Fruit fly (Drosophila melanogaster): Measurements from ENCODE around the gene CG13058.

The CG13058 gene

dm6 chr3L:16377768-16378764, 49.4 kb downstream of the CG13058 start, which contains the start of gene roq (continued):
- TF ChIP-seq CG10267 (tag; optimal IDR thresholded peaks at IDR 0.05) (peak; percentile 28), lola (GFP tag; optimal IDR thresholded peaks at IDR 0.05) (peak in 1 of 3 experiments; percentile 88), seq (GFP tag; IDR thresholded peaks at IDR 0.05) (no peak), CG6175 (GFP tag; IDR thresholded peaks at IDR 0.05) (no peak), NC2β (GFP tag; optimal IDR thresholded peaks at IDR 0.05) (peak; percentile 17), exex (tag; optimal IDR thresholded peaks at IDR 0.05) (peak; percentile 26), Sox102F (GFP tag; optimal IDR thresholded peaks at IDR 0.05) (no peak), caup (GFP tag; optimal IDR thresholded peaks at IDR 0.05; ENCODE audit: severe bottlenecking) (no peak), CrebB (tag; optimal IDR thresholded peaks at IDR 0.05) (peak; percentile 14), CG10366 (GFP tag; IDR thresholded peaks at IDR 0.05) (no peak), CG10543 (GFP tag; optimal IDR thresholded peaks at IDR 0.05) (no peak), CG4820 (GFP tag; optimal IDR thresholded peaks at IDR 0.05) (no peak), grn (GFP tag; optimal IDR thresholded peaks at IDR 0.05) (peak; percentile 91), CG8478 (optimal IDR thresholded peaks at IDR 0.05) (peak; percentile 86), CG10654 (GFP tag; optimal IDR thresholded peaks at IDR 0.05) (no peak), Atf6 (GFP tag; IDR thresholded peaks at IDR 0.05) (peak; percentile 22; the same call in 1 of the 2 replicates), CTCF (GFP tag; optimal IDR thresholded peaks at IDR 0.05) (peak; percentile 28), insv (GFP tag; optimal IDR thresholded peaks at IDR 0.05) (peak in 1 of 2 experiments; percentile 72), CG6654 (GFP tag; optimal IDR thresholded peaks at IDR 0.05) (no peak), scrt (GFP tag; optimal IDR thresholded peaks at IDR 0.05) (no peak), cad (GFP tag; optimal IDR thresholded peaks at IDR 0.05) (peak; percentile 3), CG2875 (GFP tag; optimal IDR thresholded peaks at IDR 0.05) (no peak), CG5953 (GFP tag; IDR thresholded peaks at IDR 0.05) (no peak), Dbx (GFP tag; IDR thresholded peaks at IDR 0.05) (0 out of 3 replicates have a peak, but pooled peaks have one; percentile 46), CG10274 (GFP tag; optimal IDR thresholded peaks at IDR 0.05) (no peak), CG7357 (GFP tag; IDR thresholded peaks at IDR 0.05) (no peak), trem (tag; optimal IDR thresholded peaks at IDR 0.05) (peak; percentile 68), Mes4 (GFP tag; optimal IDR thresholded peaks at IDR 0.05) (no peak), Elba2 (GFP tag; optimal IDR thresholded peaks at IDR 0.05) (peak; percentile 68), bab2 (GFP tag; optimal IDR thresholded peaks at IDR 0.05) (no peak), HLHmδ (GFP tag; optimal IDR thresholded peaks at IDR 0.05) (peak; percentile 6), knrl (GFP tag; IDR thresholded peaks at IDR 0.05; ENCODE audit: partially characterized antibody) (peak; percentile 50; the same call in 1 of the 3 replicates), tap (tag; optimal IDR thresholded peaks at IDR 0.05) (no peak), CG4282 (GFP tag; optimal IDR thresholded peaks at IDR 0.05) (no peak), Med (GFP tag) (peak; percentile 71), slou (GFP tag; optimal IDR thresholded peaks at IDR 0.05) (no peak), CG14710 (tag; optimal IDR thresholded peaks at IDR 0.05) (peak; percentile 57), unc-4 (GFP tag; IDR thresholded peaks at IDR 0.05; ENCODE audit: partially characterized antibody) (0 out of 2 replicates have a peak, but pooled peaks have one; percentile 32), CG13287 (GFP tag; IDR thresholded peaks at IDR 0.05; ENCODE audit: partially characterized antibody) (peak; percentile 72; the same call in 1 of the 2 replicates), tll (GFP tag; optimal IDR thresholded peaks at IDR 0.05) (no peak), CG17385 (GFP tag; optimal IDR thresholded peaks at IDR 0.05) (peak; percentile 93), CG12769 (tag; optimal IDR thresholded peaks at IDR 0.05) (peak; percentile 38), so (GFP tag; IDR thresholded peaks at IDR 0.05) (no peak), tin (GFP tag; optimal IDR thresholded peaks at IDR 0.05) (no peak), sqz (GFP tag; optimal IDR thresholded peaks at IDR 0.05) (no peak), Abd-B (GFP tag; optimal IDR thresholded peaks at IDR 0.05) (peak; percentile 23), sob (GFP tag; IDR thresholded peaks at IDR 0.05) (no peak), CG12219 (GFP tag; optimal IDR thresholded peaks at IDR 0.05) (no peak)

Measured in whole organism, embryonic.